Fruit fly (Drosophila melanogaster) whole organism, embryonic: Measurements from ENCODE around the gene CG32650.

Experiments
- CG17328 ChIP-seq: fragments of 200-800 bp; sonication (Bioruptor generic); IDR thresholded peaks from 2 replicates; pipeline ENCODE4 v1.3.6; 2022; ENCODE audit warnings: missing biosample characterization, missing genetic modification characterization
- ftz-f1 ChIP-seq: fragments of 200-800 bp; sonication (Bioruptor generic); optimal IDR thresholded peaks from 2 replicates; lab custom pipeline; 2016; ENCODE audit warnings: missing biosample characterization, missing genetic modification characterization

DNA sequence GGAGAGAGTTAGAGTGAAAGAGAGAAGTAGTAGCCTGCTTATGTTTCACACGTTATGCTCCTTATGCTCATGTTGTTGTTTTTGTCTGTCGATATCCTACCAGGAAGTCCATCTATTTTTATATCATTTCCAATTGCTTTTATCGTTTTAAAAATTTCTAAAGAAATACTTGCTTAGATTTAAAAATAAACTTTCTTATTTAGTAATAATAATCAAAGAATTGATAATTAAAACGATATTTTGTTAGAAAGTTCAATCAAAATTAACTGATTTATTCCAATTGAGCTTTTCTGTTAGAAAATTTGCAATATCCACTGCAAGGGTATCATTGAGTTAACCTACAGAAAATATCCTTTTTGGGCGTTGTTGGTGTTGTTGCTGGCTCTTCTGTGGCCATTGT, 28.6 kb downstream of the CG32650 start:
- no peak for TF ChIP-seq ftz-f1 (GFP tag; lab: Kevin White, UChicago)
- no peak for TF ChIP-seq CG17328
